Fruit fly (Drosophila melanogaster): ENCODE results near the gene Saysd1.

Saysd1 gene

dm6 chr3R:25183484-25184442 is 31.2 kb downstream of the Saysd1 start, which contains the start of gene dan (continued):
- no peak for TF ChIP-seq Dll (GFP tag; IDR thresholded peaks at IDR 0.05; ENCODE audit: partially characterized antibody)
- TF ChIP-seq Rx (GFP tag; IDR thresholded peaks at IDR 0.05) = no peak
- TF ChIP-seq az2 (GFP tag; optimal IDR thresholded peaks at IDR 0.05) = peak; percentile 26
- TF ChIP-seq MESR4 (GFP tag; optimal IDR thresholded peaks at IDR 0.05) = no peak
- TF ChIP-seq CG13424 (tag; optimal IDR thresholded peaks at IDR 0.05) = peak; percentile 61
- peak; percentile 86 for TF ChIP-seq Ets65A (GFP tag)
- TF ChIP-seq ttk (GFP tag; IDR thresholded peaks at IDR 0.05) = no peak
- no peak for TF ChIP-seq chm (GFP tag; IDR thresholded peaks at IDR 0.05)
- TF ChIP-seq Xbp1 (GFP tag; optimal IDR thresholded peaks at IDR 0.05) = peak; percentile 45
- no peak for TF ChIP-seq gro (GFP tag; optimal IDR thresholded peaks at IDR 0.05)
- peak; percentile 71 for TF ChIP-seq CG7839 (tag; optimal IDR thresholded peaks at IDR 0.05)
- TF ChIP-seq lov (optimal IDR thresholded peaks at IDR 0.05) = no peak
- TF ChIP-seq lov (GFP tag; IDR thresholded peaks at IDR 0.05) = no peak
- TF ChIP-seq CG3065 (GFP tag; optimal IDR thresholded peaks at IDR 0.05) = no peak
- TF ChIP-seq CG3281 (GFP tag; optimal IDR thresholded peaks at IDR 0.05) = peak; percentile 48
- TF ChIP-seq usp (GFP tag; optimal IDR thresholded peaks at IDR 0.05) = no peak
- no peak for TF ChIP-seq YL-1 (GFP tag; optimal IDR thresholded peaks at IDR 0.05)
- no peak for TF ChIP-seq CG12299 (tag; optimal IDR thresholded peaks at IDR 0.05)
- no peak for TF ChIP-seq pfk (GFP tag; optimal IDR thresholded peaks at IDR 0.05)
- no peak for TF ChIP-seq CG16863 (GFP tag; optimal IDR thresholded peaks at IDR 0.05)
- no peak for TF ChIP-seq Tbp (GFP tag; optimal IDR thresholded peaks at IDR 0.05)
- TF ChIP-seq yki (optimal IDR thresholded peaks at IDR 0.05) = peak; percentile 8
- no peak for TF ChIP-seq CG12071 (GFP tag; optimal IDR thresholded peaks at IDR 0.05)
- no peak for TF ChIP-seq br (optimal IDR thresholded peaks at IDR 0.05)
- TF ChIP-seq Pdp1 (GFP tag; optimal IDR thresholded peaks at IDR 0.05) = peak in 1 of 2 experiments; percentile 5
- TF ChIP-seq CG10209 (GFP tag; optimal IDR thresholded peaks at IDR 0.05) = peak; percentile 47
- TF ChIP-seq Ptx1 (GFP tag; IDR thresholded peaks at IDR 0.05) = no peak
- peak; percentile 8 for TF ChIP-seq Abd-B (GFP tag; optimal IDR thresholded peaks at IDR 0.05)
- TF ChIP-seq Mad (GFP tag; optimal IDR thresholded peaks at IDR 0.05) = no peak
- no peak for TF ChIP-seq kay (GFP tag; optimal IDR thresholded peaks at IDR 0.05)
- TF ChIP-seq stc (GFP tag; IDR thresholded peaks at IDR 0.05) = no peak
- no peak for TF ChIP-seq B-H2 (GFP tag; optimal IDR thresholded peaks at IDR 0.05)
- TF ChIP-seq pb (GFP tag; optimal IDR thresholded peaks at IDR 0.05) = no peak
- TF ChIP-seq CG6175 (GFP tag; IDR thresholded peaks at IDR 0.05) = no peak
- TF ChIP-seq so (GFP tag; IDR thresholded peaks at IDR 0.05) = no peak
- TF ChIP-seq CG11247 (GFP tag; IDR thresholded peaks at IDR 0.05) = no peak
- no peak for TF ChIP-seq sima (GFP tag; optimal IDR thresholded peaks at IDR 0.05)
- no peak for TF ChIP-seq E2f2 (GFP tag; IDR thresholded peaks at IDR 0.05)
- peak; percentile 29 for TF ChIP-seq ac (GFP tag; optimal IDR thresholded peaks at IDR 0.05)
- no peak for TF ChIP-seq BEAF-32 (GFP tag; optimal IDR thresholded peaks at IDR 0.05)
- TF ChIP-seq CG6689 (GFP tag; IDR thresholded peaks at IDR 0.05) = peak; percentile 39
- no peak for TF ChIP-seq Hr39 (optimal IDR thresholded peaks at IDR 0.05)
- TF ChIP-seq peb (GFP tag; IDR thresholded peaks at IDR 0.05) = no peak
- no peak for TF ChIP-seq ato (GFP tag; IDR thresholded peaks at IDR 0.05; ENCODE audit: partially characterized antibody)
- no peak for TF ChIP-seq z (GFP tag; IDR thresholded peaks at IDR 0.05)
- TF ChIP-seq CG9817 (tag; optimal IDR thresholded peaks at IDR 0.05) = peak; percentile 39
- TF ChIP-seq CG10462 (GFP tag; optimal IDR thresholded peaks at IDR 0.05) = peak; percentile 21
- TF ChIP-seq nom (GFP tag; optimal IDR thresholded peaks at IDR 0.05) = no peak
- no peak for TF ChIP-seq CG6854 (GFP tag; optimal IDR thresholded peaks at IDR 0.05)
- TF ChIP-seq Hmr (GFP tag; optimal IDR thresholded peaks at IDR 0.05) = peak; percentile 63
- TF ChIP-seq CG4820 (GFP tag; optimal IDR thresholded peaks at IDR 0.05) = peak; percentile 24

Data from whole organism, embryonic.